Worm (Caenorhabditis elegans) whole organism, L4 larva: Measurements from ENCODE around the gene Y41E3.6.

Experiments
- F37D6.2 ChIP-seq: sonication (generic microtip); optimal IDR thresholded peaks from 2 replicates; lab custom pipeline; 2016; ENCODE audit warnings: mild to moderate bottlenecking, missing genetic modification characterization, missing compliant biosample characterization
- R02D3.7 ChIP-seq: fragments of 150-350 bp; sonication (generic microtip); optimal IDR thresholded peaks from 3 replicates; lab custom pipeline; 2014; ENCODE audit warnings: missing biosample characterization, missing genetic modification characterization
- T20F7.1 ChIP-seq: fragments of 200-800 bp; sonication (Bioruptor generic); optimal IDR thresholded peaks from 2 replicates; lab custom pipeline; 2018; ENCODE audit warnings: mild to moderate bottlenecking, missing genetic modification characterization, missing compliant biosample characterization
- T26A8.4 ChIP-seq: fragments of 200-800 bp; sonication (Bioruptor generic); IDR thresholded peaks from 2 replicates; pipeline ENCODE4 v1.3.6; 2022; ENCODE audit warnings: missing genetic modification characterization, missing compliant biosample characterization
- Y75B8A.6 ChIP-seq: fragments of 200-800 bp; sonication (Bioruptor generic); IDR thresholded peaks from 2 replicates; pipeline ENCODE4 v1.3.6; 2022; ENCODE audit warnings: missing genetic modification reagents, missing genetic modification characterization, missing compliant biosample characterization
- ZK337.2 ChIP-seq: fragments of 200-800 bp; sonication (Bioruptor generic); IDR thresholded peaks from 2 replicates; pipeline ENCODE4 v1.3.6; 2022; ENCODE audit warnings: missing genetic modification reagents, missing genetic modification characterization, missing compliant biosample characterization
- ZK546.5 ChIP-seq, 2 experiments: sonication (generic microtip); optimal IDR thresholded peaks; 2 replicates each; lab custom pipeline; 2017; ENCODE audit warnings: missing biosample characterization in 2 of 2, missing genetic modification characterization in 2 of 2
- aha-1 ChIP-seq: fragments of 150-350 bp; peaks from one replicate; lab custom pipeline; 2014; ENCODE audit warnings: missing biosample characterization, missing genetic modification characterization
- ama-1 ChIP-seq: fragments of 150-350 bp; optimal IDR thresholded peaks from 2 replicates; lab custom pipeline; 2014; ENCODE audit warnings: inconsistent platforms, mixed read lengths
- ceh-28 ChIP-seq: fragments of 150-350 bp; optimal IDR thresholded peaks from 2 replicates; lab custom pipeline; 2014; ENCODE audit warnings: missing biosample characterization, missing genetic modification reagents, missing genetic modification characterization
- ceh-82 ChIP-seq: sonication (generic microtip); optimal IDR thresholded peaks from 2 replicates; lab custom pipeline; 2017; ENCODE audit warnings: missing biosample characterization, missing genetic modification characterization
- ces-1 ChIP-seq: fragments of 150-350 bp; sonication (generic microtip); optimal IDR thresholded peaks from 4 replicates; lab custom pipeline; 2014; ENCODE audit warnings: missing biosample characterization, missing genetic modification reagents, missing genetic modification characterization
- ctbp-1 ChIP-seq: fragments of 200-800 bp; sonication (Bioruptor generic); IDR thresholded peaks from 2 replicates; pipeline ENCODE4 v1.3.6; 2022; ENCODE audit warnings: missing genetic modification reagents, missing genetic modification characterization, missing compliant biosample characterization
- daf-12 ChIP-seq: fragments of 150-350 bp; optimal IDR thresholded peaks from 2 replicates; lab custom pipeline; 2014; ENCODE audit warnings: missing biosample characterization, missing genetic modification reagents, missing genetic modification characterization
- daf-16 ChIP-seq, 3 experiments: sonication (generic microtip); optimal IDR thresholded peaks; 2 replicates each; lab custom pipeline; 2016 to 2017; ENCODE audit warnings: missing genetic modification characterization in 3 of 3, missing genetic modification reagents in 3 of 3, mild to moderate bottlenecking in 2 of 3, missing compliant biosample characterization in 2 of 3, missing biosample characterization in 1 of 3, moderate library complexity in 1 of 3
- dmd-8 ChIP-seq: fragments of 200-800 bp; sonication (Bioruptor generic); IDR thresholded peaks from 2 replicates; pipeline ENCODE4 v1.3.6; 2022; ENCODE audit warnings: missing genetic modification characterization, missing compliant biosample characterization
- dpl-1 ChIP-seq: fragments of 150-350 bp; optimal IDR thresholded peaks from 2 replicates; lab custom pipeline; 2014; ENCODE audit warnings: missing biosample characterization, missing genetic modification reagents, missing genetic modification characterization
- fos-1 ChIP-seq: fragments of 150-350 bp; optimal IDR thresholded peaks from 2 replicates; lab custom pipeline; 2014; ENCODE audit warnings: missing biosample characterization, missing genetic modification characterization
- hif-1 ChIP-seq, 2 experiments: sonication (generic microtip); optimal IDR thresholded peaks; 2 replicates each; lab custom pipeline; 2016 to 2017; ENCODE audit warnings: missing compliant biosample characterization in 2 of 2, missing genetic modification characterization in 2 of 2, missing genetic modification reagents in 2 of 2, missing genotype in 2 of 2, mild to moderate bottlenecking in 1 of 2
- hmg-1.1 ChIP-seq: fragments of 200-800 bp; sonication (Bioruptor generic); IDR thresholded peaks from 2 replicates; pipeline ENCODE4 v1.3.6; 2022; ENCODE audit warnings: missing genetic modification reagents, missing genetic modification characterization, missing compliant biosample characterization
- lin-1 ChIP-seq: fragments of 200-800 bp; sonication (Bioruptor generic); IDR thresholded peaks from 2 replicates; pipeline ENCODE4 v1.3.6; 2022; ENCODE audit warnings: missing genetic modification reagents, missing genetic modification characterization, missing compliant biosample characterization
- lin-13 ChIP-seq: fragments of 150-350 bp; optimal IDR thresholded peaks from 2 replicates; lab custom pipeline; 2014; ENCODE audit warnings: missing biosample characterization, missing genetic modification reagents, missing genetic modification characterization
- lin-29 ChIP-seq: fragments of 200-800 bp; sonication (Bioruptor generic); IDR thresholded peaks from 2 replicates; pipeline ENCODE4 v1.3.6; 2022; ENCODE audit warnings: missing genetic modification reagents, missing genetic modification characterization, missing compliant biosample characterization
- lin-38 ChIP-seq: fragments of 200-800 bp; sonication (Bioruptor generic); IDR thresholded peaks from 2 replicates; pipeline ENCODE4 v1.3.6; 2022; ENCODE audit warnings: missing genetic modification reagents, missing genetic modification characterization, missing compliant biosample characterization
- madf-9 ChIP-seq: fragments of 200-800 bp; sonication (Bioruptor generic); conservative IDR thresholded peaks from 2 replicates; pipeline ENCODE4 v1.3.6; 2022; ENCODE audit warnings: missing genetic modification reagents, missing genetic modification characterization, missing compliant biosample characterization
- mes-2 ChIP-seq: sonication (generic microtip); optimal IDR thresholded peaks from 2 replicates; lab custom pipeline; 2016; ENCODE audit warnings: missing genotype, mild to moderate bottlenecking, missing genetic modification characterization, missing compliant biosample characterization; ENCODE audit not compliant: poor library complexity, severe bottlenecking
- mxl-2 ChIP-seq: fragments of 200-800 bp; sonication (Bioruptor generic); conservative IDR thresholded peaks from 2 replicates; pipeline ENCODE4 v1.3.6; 2022; ENCODE audit warnings: missing genetic modification reagents, missing genetic modification characterization, missing compliant biosample characterization
- nhr-237 ChIP-seq: sonication (generic microtip); optimal IDR thresholded peaks from 2 replicates; lab custom pipeline; 2017; ENCODE audit warnings: missing biosample characterization, missing genetic modification characterization
- nhr-28 ChIP-seq: fragments of 150-350 bp; optimal IDR thresholded peaks from 2 replicates; lab custom pipeline; 2014; ENCODE audit warnings: missing biosample characterization, missing genetic modification characterization
- nhr-41 ChIP-seq: fragments of 200-800 bp; sonication (Bioruptor generic); IDR thresholded peaks from 2 replicates; pipeline ENCODE4 v1.3.6; 2022; ENCODE audit warnings: missing genetic modification reagents, missing genetic modification characterization, missing compliant biosample characterization
- nhr-42 ChIP-seq: fragments of 200-800 bp; sonication (Bioruptor generic); IDR thresholded peaks from 2 replicates; pipeline ENCODE4 v1.3.6; 2022; ENCODE audit warnings: missing genetic modification characterization, missing compliant biosample characterization
- nhr-48 ChIP-seq: sonication (generic microtip); optimal IDR thresholded peaks from 2 replicates; lab custom pipeline; 2016; ENCODE audit warnings: mild to moderate bottlenecking, missing genetic modification characterization, missing compliant biosample characterization
- pha-4 ChIP-seq, 2 experiments: fragments of 150-350 bp in 1 of 2; fragments of 200-800 bp in 1 of 2; sonication (Bioruptor generic) in 1 of 2; IDR thresholded peaks in 1 of 2; optimal IDR thresholded peaks in 1 of 2; 2 replicates each; pipeline versions ENCODE4 v1.3.6 to Lab custom; 2014 to 2022; ENCODE audit warnings: missing genetic modification characterization in 2 of 2, missing genetic modification reagents in 2 of 2, missing biosample characterization in 1 of 2, missing compliant biosample characterization in 1 of 2
- php-3 ChIP-seq: fragments of 200-800 bp; sonication (Bioruptor generic); IDR thresholded peaks from 2 replicates; pipeline ENCODE4 v1.3.6; 2022; ENCODE audit warnings: missing genetic modification reagents, missing genetic modification characterization, missing compliant biosample characterization
- rbr-2 ChIP-seq: sonication (generic microtip); optimal IDR thresholded peaks from 2 replicates; lab custom pipeline; 2016; ENCODE audit warnings: missing genotype, missing genetic modification characterization, missing compliant biosample characterization
- snpc-1.2 ChIP-seq: fragments of 200-800 bp; sonication (Bioruptor generic); IDR thresholded peaks from 2 replicates; pipeline ENCODE4 v1.3.6; 2022; ENCODE audit warnings: missing genetic modification reagents, missing genetic modification characterization, missing compliant biosample characterization
- snpc-4 ChIP-seq: fragments of 150-350 bp; optimal IDR thresholded peaks from 2 replicates; lab custom pipeline; 2014; ENCODE audit warnings: missing biosample characterization, missing genetic modification characterization
- tag-97 ChIP-seq: fragments of 200-800 bp; sonication (Bioruptor generic); IDR thresholded peaks from 2 replicates; pipeline ENCODE4 v1.3.6; 2022; ENCODE audit warnings: missing genetic modification characterization, missing compliant biosample characterization
- unc-130 ChIP-seq: sonication (generic microtip); optimal IDR thresholded peaks from 2 replicates; lab custom pipeline; 2016; ENCODE audit warnings: missing genetic modification reagents, missing genetic modification characterization, missing compliant biosample characterization
- unc-62 ChIP-seq, 3 experiments: fragments of 150-350 bp in 1 of 3; sonication (generic microtip); optimal IDR thresholded peaks in 2 of 3; peaks in 1 of 3; 1 replicate in 1 of 3; 2 replicates in 2 of 3; lab custom pipeline; 2014 to 2017; ENCODE audit warnings: missing biosample characterization in 3 of 3, missing genetic modification characterization in 3 of 3, missing genetic modification reagents in 3 of 3, missing genotype in 1 of 3
- zag-1 ChIP-seq: fragments of 150-350 bp; optimal IDR thresholded peaks from 2 replicates; lab custom pipeline; 2014; ENCODE audit warnings: missing biosample characterization, missing genetic modification characterization
- ztf-11 ChIP-seq: fragments of 150-350 bp; optimal IDR thresholded peaks from 2 replicates; lab custom pipeline; 2014; ENCODE audit warnings: missing biosample characterization, missing genetic modification characterization

Gene Y41E3.6

DNA sequence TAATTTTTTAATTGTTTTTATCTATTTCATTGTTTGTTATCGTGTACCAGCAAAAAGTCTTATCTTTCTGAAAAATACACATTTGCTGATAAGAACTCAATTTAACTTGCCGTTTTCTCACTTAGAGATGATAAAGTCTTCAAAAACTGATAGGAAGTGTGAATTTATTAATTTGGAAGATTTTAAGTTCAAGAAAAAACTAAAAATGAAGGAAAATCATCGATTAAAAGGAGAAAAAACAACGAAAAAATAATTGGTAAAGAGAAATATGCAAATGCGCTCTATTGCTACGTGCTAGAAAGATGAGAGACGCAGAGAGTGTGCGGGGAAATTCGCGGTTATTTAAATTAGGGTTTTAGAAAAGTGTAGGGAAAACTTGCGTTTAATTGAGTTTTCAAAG, 47.2 kb upstream of the Y41E3.6 start (continued):
- TF ChIP-seq T20F7.1 (GFP tag; lab: Kevin White, UChicago) (peak; percentile 68), ceh-82 (tag; lab: Kevin White, UChicago) (no peak), R02D3.7 (tag; lab: Kevin White, UChicago) (no peak), F37D6.2 (no peak), pha-4 (GFP tag; IDR thresholded peaks at IDR 0.05; lab: Robert Waterston, UW) (no peak), pha-4 (tag; optimal IDR thresholded peaks at IDR 0.05; lab: Kevin White, UChicago) (no peak), daf-16 (GFP tag; optimal IDR thresholded peaks at IDR 0.05; lab: Kevin White, UChicago) (no peak), daf-16 (tag; optimal IDR thresholded peaks at IDR 0.05; lab: Kevin White, UChicago) (peak; percentile 74), daf-12 (tag; lab: Kevin White, UChicago) (no peak), ceh-28 (tag; lab: Kevin White, UChicago) (no peak), nhr-28 (tag; lab: Kevin White, UChicago) (peak; percentile 58), lin-29 (GFP tag; lab: Robert Waterston, UW) (no peak), dpl-1 (GFP tag; lab: Kevin White, UChicago) (peak; percentile 93), php-3 (GFP tag; lab: Robert Waterston, UW) (peak; percentile 73; the same call in 1 of the 2 replicates), rbr-2 (tag; lab: Kevin White, UChicago) (no peak), lin-13 (GFP tag; lab: Kevin White, UChicago) (peak; percentile 48), unc-130 (GFP tag; lab: Kevin White, UChicago) (no peak), madf-9 (no peak), lin-1 (no peak), ztf-11 (tag; lab: Kevin White, UChicago) (no peak), hmg-1.1 (GFP tag; lab: Robert Waterston, UW) (peak; percentile 41), lin-38 (peak; percentile 96)

ce11 chrIV:14960061-14960460, 46.5 kb upstream of the Y41E3.6 start:
- TF ChIP-seq ces-1 (GFP tag; lab: Kevin White, UChicago), result peak; percentile 18
- no peak for TF ChIP-seq tag-97

- TF ChIP-seq lin-1 (no peak), mxl-2 (GFP tag; lab: Robert Waterston, UW) (no peak), unc-62 (GFP tag; optimal IDR thresholded peaks at IDR 0.05 in 1 of 2; lab: Kevin White, UChicago) (peak in 1 of 2 experiments; percentile 22), unc-62 (tag; optimal IDR thresholded peaks at IDR 0.05; lab: Kevin White, UChicago) (no peak), hif-1 (tag; optimal IDR thresholded peaks at IDR 0.05; lab: Kevin White, UChicago) (no peak), Y75B8A.6 (GFP tag; lab: Robert Waterston, UW) (no peak)
Observed at ce11 chrIV:14978204-14978603, 28.4 kb upstream of the Y41E3.6 start.

DNA sequence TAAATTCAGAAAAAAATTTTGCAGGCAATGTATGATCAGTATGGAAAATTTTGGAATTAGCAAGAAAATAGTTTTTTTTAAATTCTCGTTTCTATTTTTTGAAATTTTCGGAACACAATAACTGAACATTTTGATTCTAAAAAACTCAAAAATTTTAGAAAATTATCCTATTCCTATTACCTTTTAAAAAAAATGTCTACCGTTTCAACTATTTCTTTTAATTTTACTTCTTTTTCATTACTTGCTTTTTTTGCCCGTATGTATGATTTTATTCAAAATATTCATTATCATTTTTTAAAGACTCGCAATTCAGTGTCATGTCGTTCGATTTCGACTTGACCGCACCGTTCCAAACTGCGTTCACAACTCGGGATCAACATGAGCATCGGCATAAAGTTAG, 25.3 kb upstream of the Y41E3.6 start, which contains the start of gene atln-2:
Gene atln-2 (plus strand): TSS at position 301 of the 400 bp plus-strand sequence.
- 0 out of 2 replicates have a peak, but pooled peaks have one; percentile 47 for TF ChIP-seq snpc-1.2
- no peak for TF ChIP-seq ZK546.5 (tag; optimal IDR thresholded peaks at IDR 0.05; lab: Kevin White, UChicago)

DNA sequence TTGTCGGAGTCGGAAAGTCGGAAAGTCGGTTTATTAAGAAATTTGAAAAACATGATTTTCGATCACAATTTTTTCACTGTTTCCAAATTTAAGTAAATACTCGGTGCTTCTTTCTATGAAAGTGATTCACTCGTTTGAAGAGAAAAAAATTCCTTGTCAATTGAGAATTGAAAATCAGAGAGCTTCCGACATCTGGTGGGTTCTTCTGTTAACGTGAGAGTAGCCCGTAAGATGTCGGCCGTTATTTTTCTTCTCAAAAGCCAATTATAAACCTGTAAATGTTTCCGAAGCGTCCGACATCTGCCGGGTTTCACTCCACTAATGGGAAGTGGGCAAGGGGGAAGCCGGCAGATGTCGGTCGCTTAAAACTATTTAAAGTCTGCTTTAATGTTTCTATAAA, 21.6 kb upstream of the Y41E3.6 start:
- TF ChIP-seq nhr-237 (no peak), ama-1 (peak; percentile 72), nhr-48 (tag; lab: Kevin White, UChicago) (no peak), snpc-4 (tag; lab: Kevin White, UChicago) (peak; percentile 58), ZK337.2 (no peak), fos-1 (tag; lab: Kevin White, UChicago) (no peak), mes-2 (tag; lab: Kevin White, UChicago) (no peak), snpc-1.2 (no peak), nhr-41 (GFP tag; lab: Robert Waterston, UW) (no peak), T26A8.4 (peak; percentile 70), php-3 (GFP tag; lab: Robert Waterston, UW) (no peak), ctbp-1 (GFP tag; lab: Robert Waterston, UW) (no peak), aha-1 (tag; lab: Kevin White, UChicago) (peak; percentile 60), lin-13 (GFP tag; lab: Kevin White, UChicago) (peak; percentile 42), unc-62 (GFP tag; optimal IDR thresholded peaks at IDR 0.05 in 1 of 2; lab: Kevin White, UChicago) (peak in 1 of 2 experiments; percentile 35), unc-62 (tag; optimal IDR thresholded peaks at IDR 0.05; lab: Kevin White, UChicago) (no peak), nhr-42 (GFP tag; lab: Robert Waterston, UW) (peak; percentile 37; the same call in 1 of the 2 replicates), zag-1 (tag; lab: Kevin White, UChicago) (no peak), dmd-8 (GFP tag; lab: Robert Waterston, UW) (no peak)
